Worm (Caenorhabditis elegans): ENCODE results near the gene clh-2.

Gene clh-2

DNA sequence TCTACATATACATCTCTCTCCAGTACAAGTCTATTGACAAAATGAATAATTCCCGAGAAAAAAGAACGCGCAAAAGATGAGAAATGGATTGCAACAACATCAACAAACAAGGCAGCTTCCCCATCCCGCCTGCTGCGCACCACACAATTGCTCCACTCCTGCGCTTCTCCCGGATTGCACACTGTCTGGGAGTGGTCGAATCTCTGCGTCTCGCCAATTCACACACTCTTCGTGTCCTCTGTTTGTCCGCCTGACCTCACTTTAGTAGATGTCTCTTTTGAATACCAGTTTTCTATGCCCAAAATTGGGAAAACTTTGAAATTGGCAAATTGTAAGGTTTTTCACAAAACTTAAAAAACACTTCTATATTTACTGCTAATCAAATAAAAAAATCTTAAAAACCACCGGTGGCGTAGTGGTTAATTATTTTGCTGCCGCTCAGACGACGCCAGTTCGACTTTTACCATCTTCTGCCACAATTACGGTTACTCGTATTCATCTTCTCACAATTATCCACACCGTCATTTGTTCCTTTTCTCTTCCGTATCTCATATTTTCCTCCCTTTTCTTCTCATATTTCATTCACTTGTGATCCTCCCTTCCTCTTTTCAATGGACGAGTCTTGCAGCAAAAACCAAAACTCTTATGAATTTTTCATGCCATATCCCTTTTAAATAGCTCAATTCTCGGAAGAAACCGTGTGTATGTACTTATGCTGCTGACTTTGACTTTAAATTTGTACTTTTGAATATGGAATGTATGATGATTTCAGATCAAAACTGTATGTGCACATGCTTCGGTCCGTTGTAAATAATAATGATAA is 45.9 kb upstream of the clh-2 start, which contains the start of gene rsf-1 (continued):
- TF ChIP-seq ztf-28 (GFP tag; IDR thresholded peaks at IDR 0.05) (no peak), nhr-80 (tag; optimal IDR thresholded peaks at IDR 0.05) (no peak), hlh-26 (GFP tag; conservative IDR thresholded peaks at IDR 0.05) (no peak), Y53F4B.3 (GFP tag; IDR thresholded peaks at IDR 0.05) (no peak), ceh-40 (GFP tag; IDR thresholded peaks at IDR 0.05) (no peak), ZK185.1 (tag; optimal IDR thresholded peaks at IDR 0.05; ENCODE audit: poor library complexity, severe bottlenecking) (no peak), B0336.3 (GFP tag; IDR thresholded peaks at IDR 0.05) (no peak), B0261.1 (tag; optimal IDR thresholded peaks at IDR 0.05) (peak; percentile 51), nhr-120 (GFP tag; IDR thresholded peaks at IDR 0.05) (no peak), aptf-3 (GFP tag; IDR thresholded peaks at IDR 0.05) (no peak), F23B12.7 (tag; optimal IDR thresholded peaks at IDR 0.05; ENCODE audit: insufficient read depth) (no peak), ztf-6 (GFP tag; IDR thresholded peaks at IDR 0.05) (no peak), bed-1 (GFP tag; IDR thresholded peaks at IDR 0.05) (no peak), Y53G8AR.9 (GFP tag; conservative IDR thresholded peaks at IDR 0.05) (no peak), xnd-1 (tag; optimal IDR thresholded peaks at IDR 0.05) (no peak), mel-28 (tag; optimal IDR thresholded peaks at IDR 0.05; ENCODE audit: borderline replicate concordance) (no peak), sea-2 (GFP tag; IDR thresholded peaks at IDR 0.05) (no peak), lin-35 (GFP tag; optimal IDR thresholded peaks at IDR 0.05) (no peak), F49E8.2 (tag; optimal IDR thresholded peaks at IDR 0.05; ENCODE audit: insufficient read depth) (no peak), repo-1 (tag; optimal IDR thresholded peaks at IDR 0.05) (no peak), ztf-22 (GFP tag; optimal IDR thresholded peaks at IDR 0.05) (no peak), ccch-3 (GFP tag; optimal IDR thresholded peaks at IDR 0.05) (no peak), cebp-1 (GFP tag; IDR thresholded peaks at IDR 0.05) (no peak), cebp-1 (tag; optimal IDR thresholded peaks at IDR 0.05) (peak; percentile 25), dpl-1 (GFP tag; optimal IDR thresholded peaks at IDR 0.05) (no peak), chd-7 (tag; optimal IDR thresholded peaks at IDR 0.05) (no peak), unc-130 (GFP tag; optimal IDR thresholded peaks at IDR 0.05) (no peak), madf-8 (GFP tag; conservative IDR thresholded peaks at IDR 0.05) (no peak), let-526 (GFP tag; IDR thresholded peaks at IDR 0.05) (no peak), snpc-4 (GFP tag; optimal IDR thresholded peaks at IDR 0.05) (no peak), snpc-4 (tag; optimal IDR thresholded peaks at IDR 0.05) (peak in 2 of 4 experiments; percentile 16 to 21), sptf-2 (GFP tag; optimal IDR thresholded peaks at IDR 0.05) (no peak), snpc-1.1 (tag; optimal IDR thresholded peaks at IDR 0.05; ENCODE audit: insufficient read depth) (no peak), nfya-1 (tag; optimal IDR thresholded peaks at IDR 0.05; ENCODE audit: borderline replicate concordance, insufficient read depth) (no peak), die-1 (tag; optimal IDR thresholded peaks at IDR 0.05) (no peak), Y79H2A.3 (GFP tag; conservative IDR thresholded peaks at IDR 0.05) (no peak), F57A8.1 (GFP tag; optimal IDR thresholded peaks at IDR 0.05) (no peak), lag-1 (GFP tag; IDR thresholded peaks at IDR 0.05) (no peak), sdz-38 (tag; optimal IDR thresholded peaks at IDR 0.05) (no peak), K11D2.4 (GFP tag; IDR thresholded peaks at IDR 0.05) (no peak), nhr-179 (tag; optimal IDR thresholded peaks at IDR 0.05) (no peak), F52B5.7 (tag; optimal IDR thresholded peaks at IDR 0.05) (no peak), F22D6.2 (tag; optimal IDR thresholded peaks at IDR 0.05) (no peak), rec-8 (tag; optimal IDR thresholded peaks at IDR 0.05) (no peak), lsl-1 (GFP tag; optimal IDR thresholded peaks at IDR 0.05) (no peak), egl-18 (GFP tag; IDR thresholded peaks at IDR 0.05) (no peak), F33H1.4 (GFP tag; IDR thresholded peaks at IDR 0.05) (no peak)
